Fruit fly (Drosophila melanogaster): Measurements from ENCODE around the gene Pak3.

Pak3 gene

dm6 chr3R:16403734-16404057 lies 49.9 kb downstream of the Pak3 start (continued):
- no peak for TF ChIP-seq vnd (GFP tag; IDR thresholded peaks at IDR 0.05; ENCODE audit: partially characterized antibody)
- peak; percentile 63; the same call in 1 of the 2 replicates for TF ChIP-seq Adf1 (GFP tag; IDR thresholded peaks at IDR 0.05)
- TF ChIP-seq Opbp (GFP tag; IDR thresholded peaks at IDR 0.05; ENCODE audit: partially characterized antibody), result 0 out of 3 replicates have a peak, but pooled peaks have one; percentile 30
- TF ChIP-seq CG8359 (GFP tag; optimal IDR thresholded peaks at IDR 0.05; ENCODE audit: borderline replicate concordance), result no peak
- no peak for TF ChIP-seq fu2 (GFP tag; optimal IDR thresholded peaks at IDR 0.05)
- TF ChIP-seq CG17829 (tag; optimal IDR thresholded peaks at IDR 0.05), result peak; percentile 38
- no peak for TF ChIP-seq dmrt99B (tag; optimal IDR thresholded peaks at IDR 0.05)
- TF ChIP-seq CoRest (tag; optimal IDR thresholded peaks at IDR 0.05), result peak; percentile 42
- TF ChIP-seq knrl (GFP tag; IDR thresholded peaks at IDR 0.05; ENCODE audit: partially characterized antibody), result peak; percentile 18; the same call in 1 of the 3 replicates
- TF ChIP-seq CG7963 (GFP tag; IDR thresholded peaks at IDR 0.05; ENCODE audit: partially characterized antibody), result no peak
- no peak for TF ChIP-seq CG16779 (GFP tag; IDR thresholded peaks at IDR 0.05)
- TF ChIP-seq CG6854 (GFP tag; optimal IDR thresholded peaks at IDR 0.05), result no peak
- TF ChIP-seq CG30403 (GFP tag; optimal IDR thresholded peaks at IDR 0.05), result no peak
- no peak for TF ChIP-seq al (GFP tag; IDR thresholded peaks at IDR 0.05)

dm6 chr3R:16403023-16403733 lies 50.4 kb downstream of the Pak3 start, which contains the start of gene ss:
Gene ss (minus strand): TSS chr3R:16403690.
- no peak for TF ChIP-seq CG18599 (GFP tag; optimal IDR thresholded peaks at IDR 0.05)
- TF ChIP-seq pan (optimal IDR thresholded peaks at IDR 0.05), result no peak
- peak in 1 of 2 experiments; percentile 68 for TF ChIP-seq pan (GFP tag; optimal IDR thresholded peaks at IDR 0.05 in 1 of 2, IDR thresholded peaks at IDR 0.05 in 1 of 2)
- TF ChIP-seq CG4360 (GFP tag; IDR thresholded peaks at IDR 0.05), result peak; percentile 65
- TF ChIP-seq HHEX (GFP tag; optimal IDR thresholded peaks at IDR 0.05), result no peak
- TF ChIP-seq Hmr (GFP tag; optimal IDR thresholded peaks at IDR 0.05), result no peak
- TF ChIP-seq bcd (GFP tag; optimal IDR thresholded peaks at IDR 0.05), result no peak
- TF ChIP-seq Ets97D (GFP tag; optimal IDR thresholded peaks at IDR 0.05), result no peak
- no peak for TF ChIP-seq CG11504 (tag; optimal IDR thresholded peaks at IDR 0.05)
- peak; percentile 26 for TF ChIP-seq kni (GFP tag; optimal IDR thresholded peaks at IDR 0.05)
- TF ChIP-seq CG3281 (GFP tag; optimal IDR thresholded peaks at IDR 0.05), result no peak
- TF ChIP-seq BEAF-32 (GFP tag; optimal IDR thresholded peaks at IDR 0.05), result no peak
- no peak for TF ChIP-seq phol (tag; optimal IDR thresholded peaks at IDR 0.05)
- no peak for TF ChIP-seq CG7963 (GFP tag; IDR thresholded peaks at IDR 0.05; ENCODE audit: partially characterized antibody)
- 0 out of 4 replicates have a peak, but pooled peaks have one; percentile 48 for TF ChIP-seq chinmo (GFP tag; IDR thresholded peaks at IDR 0.05; ENCODE audit: partially characterized antibody)
- no peak for TF ChIP-seq btn (GFP tag; optimal IDR thresholded peaks at IDR 0.05)
- peak; percentile 67 for TF ChIP-seq Jarid2 (GFP tag; optimal IDR thresholded peaks at IDR 0.05)
- TF ChIP-seq CG9932 (GFP tag; IDR thresholded peaks at IDR 0.05), result 0 out of 2 replicates have a peak, but pooled peaks have one; percentile 9
- TF ChIP-seq croc (GFP tag; conservative IDR thresholded peaks at IDR 0.05), result no peak
- no peak for TF ChIP-seq Bdp1 (GFP tag; optimal IDR thresholded peaks at IDR 0.05)
- peak; percentile 39 for TF ChIP-seq Xbp1 (GFP tag; optimal IDR thresholded peaks at IDR 0.05)
- no peak for TF ChIP-seq BtbVII (GFP tag; optimal IDR thresholded peaks at IDR 0.05)
- TF ChIP-seq tll (GFP tag; optimal IDR thresholded peaks at IDR 0.05), result peak; percentile 9 to 51
- 0 out of 2 replicates have a peak, but pooled peaks have one; percentile 9 for TF ChIP-seq tna (GFP tag; IDR thresholded peaks at IDR 0.05; ENCODE audit: partially characterized antibody)
- no peak for TF ChIP-seq Aef1 (GFP tag; IDR thresholded peaks at IDR 0.05)
- no peak for TF ChIP-seq CG10654 (GFP tag; optimal IDR thresholded peaks at IDR 0.05)
- no peak for TF ChIP-seq scrt (GFP tag; optimal IDR thresholded peaks at IDR 0.05)
- TF ChIP-seq Eip74EF (GFP tag; optimal IDR thresholded peaks at IDR 0.05), result no peak
- TF ChIP-seq wdn (GFP tag; IDR thresholded peaks at IDR 0.05), result no peak
- peak in 1 of 2 experiments; percentile 86 for TF ChIP-seq insv (GFP tag; optimal IDR thresholded peaks at IDR 0.05)
- TF ChIP-seq NC2β (GFP tag; optimal IDR thresholded peaks at IDR 0.05), result no peak
- no peak for TF ChIP-seq CG18011 (GFP tag; optimal IDR thresholded peaks at IDR 0.05)
- no peak for TF ChIP-seq CG18764 (GFP tag; optimal IDR thresholded peaks at IDR 0.05)
- TF ChIP-seq Hr39 (optimal IDR thresholded peaks at IDR 0.05), result peak; percentile 97
